Fruit fly (Drosophila melanogaster) whole organism, embryonic: ENCODE results near the gene TwdlF.
A peak's percentile ranks its signal among the peaks of the same experiment; 100 is the strongest.

Source experiments
- CG10366 ChIP-seq: fragments of 200-800 bp; sonication (Bioruptor generic); IDR thresholded peaks from 2 replicates; pipeline ENCODE4 v1.3.6; 2022; ENCODE audit warnings: missing biosample characterization, missing genetic modification characterization
- CG10431 ChIP-seq: fragments of 200-800 bp; sonication (Bioruptor generic); optimal IDR thresholded peaks from 3 replicates; lab custom pipeline; 2018; ENCODE audit warnings: missing biosample characterization, mild to moderate bottlenecking, missing genetic modification characterization
- CG10565 ChIP-seq: fragments of 200-800 bp; sonication (Bioruptor generic); optimal IDR thresholded peaks from 3 replicates; lab custom pipeline; 2016; ENCODE audit warnings: missing biosample characterization, mild to moderate bottlenecking, missing genetic modification characterization
- CG10654 ChIP-seq: fragments of 200-800 bp; sonication (Bioruptor generic); optimal IDR thresholded peaks from 2 replicates; lab custom pipeline; 2016; ENCODE audit warnings: missing biosample characterization, missing genetic modification characterization
- CG12071 ChIP-seq: fragments of 200-800 bp; sonication (Bioruptor generic); optimal IDR thresholded peaks from 3 replicates; lab custom pipeline; 2018; ENCODE audit warnings: missing biosample characterization, mild to moderate bottlenecking, missing genetic modification characterization
- CG12104 ChIP-seq: fragments of 200-800 bp; sonication (Bioruptor generic); optimal IDR thresholded peaks from 3 replicates; lab custom pipeline; 2016; ENCODE audit warnings: missing biosample characterization, missing genetic modification characterization
- CG14050 ChIP-seq: fragments of 200-800 bp; sonication (Bioruptor generic); IDR thresholded peaks from 3 replicates; pipeline ENCODE4 v1.3.6; 2022; ENCODE audit warnings: missing biosample characterization, missing genetic modification characterization
- CG14710 ChIP-seq: fragments of 200-800 bp; sonication (Bioruptor generic); optimal IDR thresholded peaks from 3 replicates; lab custom pipeline; 2019; ENCODE audit warnings: missing biosample characterization, mild to moderate bottlenecking, missing genetic modification characterization, moderate library complexity
- CG15269 ChIP-seq: fragments of 200-800 bp; sonication (Bioruptor generic); optimal IDR thresholded peaks from 2 replicates; lab custom pipeline; 2018; ENCODE audit warnings: missing biosample characterization, mild to moderate bottlenecking, missing genetic modification characterization, moderate library complexity
- CG17328 ChIP-seq: fragments of 200-800 bp; sonication (Bioruptor generic); IDR thresholded peaks from 2 replicates; pipeline ENCODE4 v1.3.6; 2022; ENCODE audit warnings: missing biosample characterization, missing genetic modification characterization
- CG17359 ChIP-seq: fragments of 200-800 bp; sonication (Bioruptor generic); optimal IDR thresholded peaks from 3 replicates; lab custom pipeline; 2018; ENCODE audit warnings: missing biosample characterization, mild to moderate bottlenecking, missing genetic modification characterization, moderate library complexity
- CG18011 ChIP-seq: fragments of 200-800 bp; sonication (Bioruptor generic); optimal IDR thresholded peaks from 2 replicates; lab custom pipeline; 2017; ENCODE audit warnings: missing biosample characterization, missing genetic modification characterization, mild to moderate bottlenecking, moderate library complexity, missing genotype
- CG2129 ChIP-seq: fragments of 200-800 bp; sonication (Bioruptor generic); IDR thresholded peaks from 2 replicates; pipeline ENCODE4 v1.3.6; 2022; ENCODE audit warnings: missing biosample characterization, missing genetic modification characterization; ENCODE audit not compliant: partially characterized antibody
- CG2199 ChIP-seq: fragments of 200-800 bp; sonication (Bioruptor generic); IDR thresholded peaks from 3 replicates; pipeline ENCODE4 v1.3.6; 2022; ENCODE audit warnings: missing biosample characterization, missing genetic modification characterization
- CG32767 ChIP-seq: fragments of 200-800 bp; sonication (Bioruptor generic); IDR thresholded peaks from 2 replicates; pipeline ENCODE4 v1.3.6; 2022; ENCODE audit warnings: missing biosample characterization, missing genetic modification characterization
- CG3281 ChIP-seq: fragments of 200-800 bp; sonication (Bioruptor generic); optimal IDR thresholded peaks from 3 replicates; lab custom pipeline; 2017; ENCODE audit warnings: missing biosample characterization, mild to moderate bottlenecking, missing genetic modification characterization
- CG4617 ChIP-seq: fragments of 200-800 bp; sonication (Bioruptor generic); optimal IDR thresholded peaks from 3 replicates; lab custom pipeline; 2016; ENCODE audit warnings: missing biosample characterization, missing genetic modification characterization, borderline replicate concordance
- CG6254 ChIP-seq: fragments of 200-800 bp; sonication (Bioruptor generic); optimal IDR thresholded peaks from 3 replicates; lab custom pipeline; 2017; ENCODE audit warnings: mild to moderate bottlenecking, missing biosample characterization, missing genetic modification reagents, missing genetic modification characterization
- CG6689 ChIP-seq: fragments of 200-800 bp; sonication (Bioruptor generic); IDR thresholded peaks from 2 replicates; pipeline ENCODE4 v1.3.6; 2022; ENCODE audit warnings: missing biosample characterization, missing genetic modification characterization
- CG6791 ChIP-seq: fragments of 200-800 bp; sonication (Bioruptor generic); IDR thresholded peaks from 3 replicates; pipeline ENCODE4 v1.3.6; 2022; ENCODE audit warnings: missing biosample characterization, missing genetic modification characterization; ENCODE audit not compliant: partially characterized antibody
- CG7786 ChIP-seq: fragments of 200-800 bp; sonication (Bioruptor generic); optimal IDR thresholded peaks from 2 replicates; lab custom pipeline; 2016; ENCODE audit warnings: missing biosample characterization, missing genetic modification characterization
- CG8281 ChIP-seq: fragments of 200-800 bp; sonication (Bioruptor generic); optimal IDR thresholded peaks from 2 replicates; lab custom pipeline; 2018; ENCODE audit warnings: missing biosample characterization, mild to moderate bottlenecking, missing genetic modification characterization, moderate library complexity
- CG9797 ChIP-seq: fragments of 200-800 bp; sonication (Bioruptor generic); optimal IDR thresholded peaks from 3 replicates; lab custom pipeline; 2018; ENCODE audit warnings: missing biosample characterization, mild to moderate bottlenecking, missing genetic modification characterization
- CG9817 ChIP-seq: fragments of 200-800 bp; sonication (Bioruptor generic); optimal IDR thresholded peaks from 2 replicates; lab custom pipeline; 2018; ENCODE audit warnings: missing biosample characterization, mild to moderate bottlenecking, missing genetic modification characterization, moderate library complexity
- ERR ChIP-seq: fragments of 200-800 bp; sonication (Bioruptor generic); optimal IDR thresholded peaks from 2 replicates; lab custom pipeline; 2016; ENCODE audit warnings: missing biosample characterization, missing genetic modification characterization
- Ets97D ChIP-seq: fragments of 200-800 bp; sonication (Bioruptor generic); optimal IDR thresholded peaks from 3 replicates; lab custom pipeline; 2016; ENCODE audit warnings: missing biosample characterization, missing genetic modification characterization
- Fer1 ChIP-seq: fragments of 200-800 bp; sonication (Bioruptor generic); optimal IDR thresholded peaks from 2 replicates; lab custom pipeline; 2017; ENCODE audit warnings: missing biosample characterization, mild to moderate bottlenecking, missing genetic modification characterization
- HLH4C ChIP-seq: fragments of 200-800 bp; sonication (Bioruptor generic); IDR thresholded peaks from 3 replicates; pipeline ENCODE4 v1.3.6; 2022; ENCODE audit warnings: missing biosample characterization, missing genetic modification characterization; ENCODE audit not compliant: partially characterized antibody
- Hand ChIP-seq: fragments of 200-800 bp; sonication (Bioruptor generic); optimal IDR thresholded peaks from 2 replicates; lab custom pipeline; 2017; ENCODE audit warnings: mild to moderate bottlenecking, missing biosample characterization, missing genetic modification reagents, missing genetic modification characterization
- Nf-YC ChIP-seq: fragments of 200-800 bp; optimal IDR thresholded peaks from 3 replicates; lab custom pipeline; 2019; ENCODE audit warnings: missing biosample characterization, mild to moderate bottlenecking, missing genetic modification characterization, moderate library complexity
- Pdp1 ChIP-seq, 2 experiments: fragments of 200-800 bp; sonication (Bioruptor generic); optimal IDR thresholded peaks; 3 replicates each; lab custom pipeline; 2016; ENCODE audit warnings: missing biosample characterization in 2 of 2, missing genetic modification characterization in 2 of 2, mild to moderate bottlenecking in 1 of 2, moderate library complexity in 1 of 2
- Scr ChIP-seq: fragments of 200-800 bp; sonication (Bioruptor generic); IDR thresholded peaks from 2 replicates; pipeline ENCODE4 v1.3.6; 2022; ENCODE audit warnings: missing biosample characterization, missing genetic modification characterization; ENCODE audit not compliant: partially characterized antibody
- Taf1 ChIP-seq: fragments of 200-800 bp; sonication (Bioruptor generic); IDR thresholded peaks from 2 replicates; pipeline ENCODE4 v1.3.6; 2022; ENCODE audit warnings: missing biosample characterization, missing genetic modification characterization
- br ChIP-seq: fragments of >200 bp; optimal IDR thresholded peaks from 2 replicates; lab custom pipeline; 2017
- cwo ChIP-seq: fragments of 200-800 bp; sonication (Bioruptor generic); optimal IDR thresholded peaks from 3 replicates; lab custom pipeline; 2017; ENCODE audit warnings: missing biosample characterization, missing genetic modification characterization, mild to moderate bottlenecking, moderate library complexity, missing genetic modification reagents
- dati ChIP-seq: fragments of 200-800 bp; sonication (Bioruptor generic); IDR thresholded peaks from 2 replicates; pipeline ENCODE4 v1.3.6; 2022; ENCODE audit warnings: missing biosample characterization, missing genetic modification characterization
- fd102C ChIP-seq: fragments of 200-800 bp; sonication (Bioruptor generic); optimal IDR thresholded peaks from 2 replicates; lab custom pipeline; 2018; ENCODE audit warnings: missing biosample characterization, mild to moderate bottlenecking, missing genetic modification characterization, moderate library complexity
- ken ChIP-seq: fragments of 200-800 bp; sonication (Bioruptor generic); IDR thresholded peaks from 3 replicates; pipeline ENCODE4 v1.3.6; 2022; ENCODE audit warnings: missing biosample characterization, missing genetic modification characterization
- luna ChIP-seq: fragments of 200-800 bp; sonication (Bioruptor generic); optimal IDR thresholded peaks from 2 replicates; lab custom pipeline; 2016; ENCODE audit warnings: missing biosample characterization, missing genetic modification characterization
- nau ChIP-seq: fragments of 200-800 bp; sonication (Bioruptor generic); optimal IDR thresholded peaks from 3 replicates; lab custom pipeline; 2017; ENCODE audit warnings: missing biosample characterization, mild to moderate bottlenecking, missing genetic modification characterization, missing genetic modification reagents
- nmo ChIP-seq: fragments of 200-800 bp; sonication (Bioruptor generic); optimal IDR thresholded peaks from 2 replicates; lab custom pipeline; 2018; ENCODE audit warnings: missing biosample characterization, mild to moderate bottlenecking, missing genetic modification characterization, moderate library complexity
- org-1 ChIP-seq: fragments of 200-800 bp; sonication (Bioruptor generic); optimal IDR thresholded peaks from 2 replicates; lab custom pipeline; 2017; ENCODE audit warnings: missing biosample characterization, missing genetic modification characterization
- p53 ChIP-seq: fragments of 200-800 bp; sonication (Bioruptor generic); optimal IDR thresholded peaks from 2 replicates; lab custom pipeline; 2016; ENCODE audit warnings: missing biosample characterization, missing genetic modification characterization
- stc ChIP-seq: fragments of 200-800 bp; sonication (Bioruptor generic); IDR thresholded peaks from 2 replicates; pipeline ENCODE4 v1.3.6; 2022; ENCODE audit warnings: missing biosample characterization, missing genetic modification characterization
- trh ChIP-seq: fragments of 200-800 bp; sonication (Bioruptor generic); optimal IDR thresholded peaks from 2 replicates; lab custom pipeline; 2016; ENCODE audit warnings: missing biosample characterization, missing genetic modification characterization
- twi ChIP-seq: fragments of 200-800 bp; optimal IDR thresholded peaks from 2 replicates; lab custom pipeline; 2019; ENCODE audit warnings: missing biosample characterization, mild to moderate bottlenecking, missing genetic modification characterization, moderate library complexity
- zf30C ChIP-seq: fragments of 200-800 bp; sonication (Bioruptor generic); optimal IDR thresholded peaks from 3 replicates; lab custom pipeline; 2018; ENCODE audit warnings: missing biosample characterization, mild to moderate bottlenecking, missing genetic modification characterization

Gene TwdlF

DNA sequence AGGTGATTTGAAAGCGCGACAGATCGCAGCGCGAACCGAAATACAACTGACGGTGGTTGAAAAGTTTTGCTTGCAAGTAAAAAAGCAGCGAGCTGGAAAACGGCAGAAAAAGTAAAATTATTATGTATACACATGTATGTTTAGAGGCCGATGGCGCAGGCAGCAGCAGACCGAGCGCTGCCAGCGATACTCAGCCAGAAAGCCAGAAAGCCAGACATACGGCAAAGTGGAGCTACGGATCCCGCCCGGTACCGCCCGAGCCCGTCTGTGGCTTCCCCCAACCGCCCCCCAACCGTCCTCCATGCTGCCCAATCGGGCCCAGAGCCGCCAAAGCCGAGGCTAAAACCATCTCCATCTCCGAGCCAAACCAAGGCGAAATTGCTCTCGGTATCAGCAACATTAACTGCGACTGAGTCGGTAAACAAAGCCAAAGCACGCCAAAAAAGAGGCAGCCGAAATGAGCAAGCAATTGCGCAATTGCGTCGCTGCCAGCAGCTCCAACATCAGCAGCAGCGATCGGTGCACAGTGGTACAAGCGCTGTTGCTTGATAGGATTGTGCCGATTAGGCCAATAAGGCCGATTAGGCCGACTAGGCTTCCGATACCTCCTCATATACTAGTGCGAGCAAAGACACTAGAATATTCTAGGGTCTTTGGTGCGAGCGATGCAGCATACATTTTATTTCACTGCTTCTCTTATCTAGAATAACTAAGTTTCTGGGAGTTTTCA lies 31.4 kb upstream of the TwdlF start, which contains the start of gene CG14636 (continued):
- TF ChIP-seq cwo (GFP tag; lab: Kevin White, UChicago) (peak; percentile 69), Taf1 (GFP tag; lab: Robert Waterston, UW) (peak; percentile 35; the same call in 1 of the 2 replicates), CG10565 (GFP tag; lab: Kevin White, UChicago) (no peak), CG4617 (GFP tag; lab: Kevin White, UChicago) (no peak), CG2199 (GFP tag; lab: Robert Waterston, UW) (peak; percentile 63; the same call in 2 of the 3 replicates), luna (GFP tag; lab: Kevin White, UChicago) (no peak), Pdp1 (GFP tag; optimal IDR thresholded peaks at IDR 0.05; lab: Kevin White, UChicago) (peak; percentile 74 to 92), CG14050 (GFP tag; lab: Robert Waterston, UW) (peak; percentile 52; the same call in 2 of the 3 replicates), CG12104 (GFP tag; lab: Kevin White, UChicago) (peak; percentile 22)

DNA sequence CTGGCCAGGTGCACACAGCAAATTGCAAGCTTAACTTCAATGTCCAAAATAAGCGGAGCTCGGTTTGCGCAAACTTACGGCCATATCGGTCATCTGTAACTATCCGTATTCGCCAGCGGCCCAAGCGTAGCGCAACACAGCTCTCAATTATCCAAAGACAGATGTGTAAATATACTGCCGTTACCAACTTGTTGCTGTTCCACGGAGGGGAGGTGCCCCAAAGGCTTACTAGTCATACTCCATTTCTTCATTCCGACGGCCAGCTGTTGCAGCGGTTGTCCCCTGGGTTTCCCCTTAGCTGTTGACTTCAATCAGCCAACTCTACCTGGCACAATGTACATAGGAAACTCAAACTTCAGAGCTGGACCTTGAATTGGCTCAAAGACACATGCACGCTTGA lies 26.8 kb upstream of the TwdlF start, which contains the start of gene CG31516:
TSS of gene CG31516 (minus strand) at position 101 of the 400 bp plus-strand sequence.
- no peak for TF ChIP-seq CG17328 (GFP tag; lab: Robert Waterston, UW)
- no peak for TF ChIP-seq CG6689 (GFP tag; lab: Robert Waterston, UW)
- TF ChIP-seq nmo (GFP tag; lab: Kevin White, UChicago), result no peak
- no peak for TF ChIP-seq CG10366 (GFP tag; lab: Robert Waterston, UW)
- no peak for TF ChIP-seq HLH4C (GFP tag; lab: Robert Waterston, UW)
- TF ChIP-seq ken (GFP tag; lab: Robert Waterston, UW), result no peak
- TF ChIP-seq Ets97D (GFP tag; lab: Kevin White, UChicago), result no peak
- TF ChIP-seq CG9797 (GFP tag; lab: Kevin White, UChicago), result no peak
- TF ChIP-seq CG6254, result no peak
- TF ChIP-seq CG10431 (GFP tag; lab: Kevin White, UChicago), result no peak
- no peak for TF ChIP-seq nau (GFP tag; lab: Kevin White, UChicago)
- no peak for TF ChIP-seq CG9817 (tag; lab: Kevin White, UChicago)
- no peak for TF ChIP-seq CG2129 (GFP tag; lab: Robert Waterston, UW)
- TF ChIP-seq Hand, result no peak
- TF ChIP-seq fd102C, result no peak
- no peak for TF ChIP-seq dati (GFP tag; lab: Robert Waterston, UW)
- TF ChIP-seq zf30C (GFP tag; lab: Kevin White, UChicago), result no peak
- no peak for TF ChIP-seq Nf-YC
- TF ChIP-seq CG7786 (GFP tag; lab: Kevin White, UChicago), result no peak

DNA sequence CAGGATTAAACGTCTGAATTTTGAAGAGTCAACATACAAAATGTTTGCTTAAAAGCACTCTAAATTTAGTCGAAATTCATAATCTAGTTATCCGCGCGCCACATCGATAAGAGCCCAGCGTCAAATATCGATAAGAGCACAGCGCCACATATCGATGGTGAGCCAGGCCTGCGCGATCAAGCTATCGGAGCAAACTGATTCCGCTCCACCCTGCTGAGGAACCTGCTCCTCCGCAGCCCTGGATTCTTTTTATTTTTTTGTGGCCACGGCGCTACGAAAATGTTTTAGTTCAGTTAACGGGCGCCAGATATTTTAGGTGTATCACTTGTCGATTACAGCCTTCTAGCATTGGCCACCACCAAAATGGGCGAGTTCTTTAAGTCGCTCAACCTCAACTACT lies 26.0 kb upstream of the TwdlF start:
- TF ChIP-seq stc (GFP tag; lab: Robert Waterston, UW) (no peak), CG8281 (no peak), CG14710 (peak; percentile 42), Scr (GFP tag; lab: Robert Waterston, UW) (peak; percentile 95), CG6791 (peak; percentile 99), CG10654 (GFP tag; lab: Kevin White, UChicago) (peak; percentile 8), org-1 (GFP tag; lab: Kevin White, UChicago) (no peak), p53 (GFP tag; lab: Kevin White, UChicago) (no peak), twi (tag; lab: Kevin White, UChicago) (no peak), br (lab: Kevin White, UChicago) (no peak), ERR (GFP tag; lab: Kevin White, UChicago) (peak; percentile 50), Fer1 (GFP tag; lab: Kevin White, UChicago) (peak; percentile 27), CG12071 (no peak), CG18011 (GFP tag; lab: Kevin White, UChicago) (peak; percentile 20), CG3281 (GFP tag; lab: Kevin White, UChicago) (no peak), CG32767 (GFP tag; lab: Robert Waterston, UW) (no peak), CG15269 (tag; lab: Kevin White, UChicago) (no peak), CG17359 (tag; lab: Kevin White, UChicago) (no peak), trh (GFP tag; lab: Kevin White, UChicago) (no peak)
